Fruit fly (Drosophila melanogaster) whole organism, prepupa: ENCODE measurements around the gene CG15034.

Experiments used
- CG1621 ChIP-seq: fragments of 200-800 bp; sonication (Bioruptor generic); optimal IDR thresholded peaks from 3 replicates; lab custom pipeline; 2018; ENCODE audit warnings: missing biosample characterization, mild to moderate bottlenecking, missing genetic modification characterization
- CG16779 ChIP-seq: fragments of 200-800 bp; sonication (Bioruptor generic); optimal IDR thresholded peaks from 3 replicates; lab custom pipeline; 2017; ENCODE audit warnings: missing biosample characterization, mild to moderate bottlenecking, missing genetic modification characterization
- Gug ChIP-seq: fragments of 200-800 bp; sonication (Bioruptor generic); IDR thresholded peaks from 2 replicates; pipeline ENCODE4 v1.3.6; 2022; ENCODE audit warnings: missing biosample characterization, missing genetic modification characterization
- Sox102F ChIP-seq: fragments of 200-800 bp; sonication (Bioruptor generic); optimal IDR thresholded peaks from 2 replicates; lab custom pipeline; 2016; ENCODE audit warnings: missing biosample characterization, mild to moderate bottlenecking, missing genetic modification characterization
- Sox14 ChIP-seq: fragments of 200-800 bp; sonication (Bioruptor generic); optimal IDR thresholded peaks from 3 replicates; lab custom pipeline; 2016; ENCODE audit warnings: missing biosample characterization, missing genetic modification characterization
- Sox15 ChIP-seq: fragments of 200-800 bp; sonication (Bioruptor generic); optimal IDR thresholded peaks from 3 replicates; lab custom pipeline; 2016; ENCODE audit warnings: missing biosample characterization, missing genetic modification characterization
- achi ChIP-seq: fragments of 200-800 bp; sonication (Bioruptor generic); optimal IDR thresholded peaks from 3 replicates; lab custom pipeline; 2016; ENCODE audit warnings: missing biosample characterization, missing genetic modification characterization
- fkh ChIP-seq: fragments of 200-800 bp; sonication (Bioruptor generic); optimal IDR thresholded peaks from 3 replicates; lab custom pipeline; 2017; ENCODE audit warnings: missing biosample characterization, mild to moderate bottlenecking, missing genetic modification characterization, moderate library complexity
- salr ChIP-seq, 2 experiments: fragments of 200-800 bp; sonication (Bioruptor generic); optimal IDR thresholded peaks; 3 replicates each; lab custom pipeline; 2016 to 2018; ENCODE audit warnings: missing biosample characterization in 2 of 2, missing genetic modification characterization in 2 of 2, mild to moderate bottlenecking in 1 of 2
- topi ChIP-seq: fragments of 200-800 bp; sonication (Bioruptor generic); optimal IDR thresholded peaks from 3 replicates; lab custom pipeline; 2016; ENCODE audit warnings: missing biosample characterization, missing genetic modification characterization

DNA sequence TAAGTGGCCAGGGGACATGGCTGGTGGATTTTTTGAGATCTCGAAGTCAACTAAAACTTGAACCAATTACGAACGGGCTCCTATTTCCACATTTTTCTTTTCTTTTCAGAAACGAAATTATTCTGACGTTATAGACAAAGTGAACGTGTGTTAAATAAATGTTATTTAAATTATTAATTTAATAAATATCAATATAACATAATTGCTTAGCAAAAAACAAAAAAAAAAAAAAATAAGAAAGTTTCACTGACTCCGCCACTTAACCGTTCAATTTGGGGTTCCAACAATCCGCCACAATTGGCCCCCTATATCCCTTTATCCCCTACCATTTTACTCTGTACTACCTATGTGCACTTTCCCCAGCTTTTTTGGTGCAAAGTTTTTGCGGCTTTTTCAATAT is 35.6 kb upstream of the CG15034 start, which contains the start of gene CG42781:
- TF ChIP-seq achi, result no peak
- TF ChIP-seq fkh (GFP tag; lab: Kevin White, UChicago), result no peak
- no peak for TF ChIP-seq Sox15
- TF ChIP-seq salr (GFP tag; optimal IDR thresholded peaks at IDR 0.05; lab: Kevin White, UChicago), result no peak
- TF ChIP-seq Sox102F, result no peak
- no peak for TF ChIP-seq CG16779 (tag; lab: Kevin White, UChicago)
- TF ChIP-seq Gug (GFP tag; lab: Robert Waterston, UW), result no peak
- TF ChIP-seq Sox14 (GFP tag; lab: Kevin White, UChicago), result no peak
- no peak for TF ChIP-seq CG1621 (tag; lab: Kevin White, UChicago)
- TF ChIP-seq topi, result no peak
